Worm (Caenorhabditis elegans) whole organism, mixed stage, embryonic: ENCODE measurements around the gene nlp-30.

Source experiments
- ceh-83 ChIP-seq: fragments of 200-800 bp; sonication (Bioruptor generic); optimal IDR thresholded peaks from 2 replicates; lab custom pipeline; 2018; ENCODE audit warnings: mild to moderate bottlenecking, missing genetic modification characterization, missing compliant biosample characterization
- lin-13 ChIP-seq: fragments of 150-350 bp; optimal IDR thresholded peaks from 2 replicates; lab custom pipeline; 2014; ENCODE audit warnings: missing biosample characterization, missing genetic modification characterization
- mab-5 ChIP-seq: fragments of 150-350 bp; optimal IDR thresholded peaks from 2 replicates; lab custom pipeline; 2014; ENCODE audit warnings: missing biosample characterization, missing genetic modification characterization
- nhr-12 ChIP-seq: fragments of 150-350 bp; optimal IDR thresholded peaks from 2 replicates; lab custom pipeline; 2014; ENCODE audit warnings: missing biosample characterization, missing genetic modification characterization
- nhr-76 ChIP-seq: sonication (generic microtip); optimal IDR thresholded peaks from 2 replicates; lab custom pipeline; 2017; ENCODE audit warnings: missing biosample characterization, missing genetic modification characterization
- unc-39 ChIP-seq: fragments of 150-350 bp; optimal IDR thresholded peaks from 2 replicates; lab custom pipeline; 2014; ENCODE audit warnings: missing biosample characterization, missing genetic modification characterization
- unc-62 ChIP-seq: fragments of 150-350 bp; optimal IDR thresholded peaks from 2 replicates; lab custom pipeline; 2014; ENCODE audit warnings: missing biosample characterization, missing genetic modification reagents, missing genetic modification characterization
- ztf-11 ChIP-seq: fragments of 150-350 bp; optimal IDR thresholded peaks from 2 replicates; lab custom pipeline; 2014; ENCODE audit warnings: missing biosample characterization, missing genetic modification characterization

ce11 chrV:3980228-3980933 is 1.4 kb upstream of the nlp-30 start:
- TF ChIP-seq ceh-83 (GFP tag; lab: Kevin White, UChicago) (no peak), nhr-12 (tag; lab: Kevin White, UChicago) (no peak), lin-13 (tag; lab: Kevin White, UChicago) (no peak), unc-62 (GFP tag; lab: Kevin White, UChicago) (no peak), nhr-76 (no peak), mab-5 (tag; lab: Kevin White, UChicago) (no peak), ztf-11 (tag; lab: Kevin White, UChicago) (no peak), unc-39 (tag; lab: Kevin White, UChicago) (no peak)
